Fruit fly (Drosophila melanogaster) whole organism, pupa: ENCODE data around the gene Chd1.

Experiments
- CG10348 ChIP-seq: fragments of 200-800 bp; sonication (Bioruptor generic); IDR thresholded peaks from 2 replicates; pipeline ENCODE4 v1.3.6; 2022; ENCODE audit warnings: missing biosample characterization, missing genetic modification characterization
- CG12605 ChIP-seq: fragments of 200-800 bp; sonication (Bioruptor generic); IDR thresholded peaks from 2 replicates; pipeline ENCODE4 v1.3.6; 2022; ENCODE audit warnings: missing biosample characterization, missing genetic modification characterization
- CG13204 ChIP-seq: fragments of 200-800 bp; sonication (Bioruptor generic); optimal IDR thresholded peaks from 2 replicates; lab custom pipeline; 2018; ENCODE audit warnings: missing biosample characterization, mild to moderate bottlenecking, missing genetic modification characterization, moderate library complexity
- CG14655 ChIP-seq: fragments of 200-800 bp; sonication (Bioruptor generic); optimal IDR thresholded peaks from 3 replicates; lab custom pipeline; 2017; ENCODE audit warnings: mild to moderate bottlenecking, missing biosample characterization, missing genetic modification reagents, missing genetic modification characterization
- CG15710 ChIP-seq: fragments of 200-800 bp; sonication (Bioruptor generic); optimal IDR thresholded peaks from 2 replicates; lab custom pipeline; 2018; ENCODE audit warnings: missing biosample characterization, mild to moderate bottlenecking, missing genetic modification characterization, moderate library complexity
- CG17806 ChIP-seq: fragments of 200-800 bp; sonication (Bioruptor generic); optimal IDR thresholded peaks from 2 replicates; lab custom pipeline; 2018; ENCODE audit warnings: missing biosample characterization, mild to moderate bottlenecking, missing genetic modification characterization, moderate library complexity
- CG32121 ChIP-seq: fragments of 200-800 bp; sonication (Bioruptor generic); IDR thresholded peaks from 2 replicates; pipeline ENCODE4 v1.3.6; 2022; ENCODE audit warnings: missing biosample characterization, missing genetic modification characterization
- CG34367 ChIP-seq: fragments of 200-800 bp; sonication (Bioruptor generic); optimal IDR thresholded peaks from 2 replicates; lab custom pipeline; 2018; ENCODE audit warnings: missing biosample characterization, mild to moderate bottlenecking, missing genetic modification characterization
- CG4496 ChIP-seq: fragments of 200-800 bp; sonication (Bioruptor generic); IDR thresholded peaks from 3 replicates; pipeline ENCODE4 v1.3.6; 2022; ENCODE audit warnings: missing biosample characterization, missing genetic modification characterization
- CG8159 ChIP-seq: fragments of 200-800 bp; sonication (Bioruptor generic); optimal IDR thresholded peaks from 3 replicates; lab custom pipeline; 2018; ENCODE audit warnings: missing biosample characterization, mild to moderate bottlenecking, missing genetic modification characterization, moderate library complexity
- CG8301 ChIP-seq: fragments of 200-800 bp; sonication (Bioruptor generic); optimal IDR thresholded peaks from 2 replicates; lab custom pipeline; 2018; ENCODE audit warnings: missing biosample characterization, mild to moderate bottlenecking, missing genetic modification characterization
- CG9948 ChIP-seq: fragments of 200-800 bp; sonication (Bioruptor generic); optimal IDR thresholded peaks from 2 replicates; lab custom pipeline; 2018; ENCODE audit warnings: missing biosample characterization, mild to moderate bottlenecking, missing genetic modification characterization, moderate library complexity
- D1 ChIP-seq: fragments of 200-800 bp; sonication (Bioruptor generic); optimal IDR thresholded peaks from 2 replicates; lab custom pipeline; 2018; ENCODE audit warnings: missing biosample characterization, mild to moderate bottlenecking, missing genetic modification characterization, moderate library complexity
- EcR ChIP-seq: fragments of 200-800 bp; sonication (Bioruptor generic); optimal IDR thresholded peaks from 3 replicates; lab custom pipeline; 2019; ENCODE audit warnings: missing biosample characterization, missing genetic modification characterization, mild to moderate bottlenecking, moderate library complexity, missing genetic modification reagents
- Ets98B ChIP-seq: fragments of 200-800 bp; sonication (Bioruptor generic); IDR thresholded peaks from 2 replicates; pipeline ENCODE4 v1.3.6; 2022; ENCODE audit warnings: missing biosample characterization, missing genetic modification characterization
- Pif1A ChIP-seq: fragments of 200-800 bp; sonication (Bioruptor generic); optimal IDR thresholded peaks from 3 replicates; lab custom pipeline; 2016; ENCODE audit warnings: missing biosample characterization, missing genetic modification characterization
- Pif1B ChIP-seq: fragments of 200-800 bp; sonication (Bioruptor generic); optimal IDR thresholded peaks from 3 replicates; lab custom pipeline; 2016; ENCODE audit warnings: missing biosample characterization, missing genetic modification characterization
- Snoo ChIP-seq: fragments of 200-800 bp; sonication (Bioruptor generic); optimal IDR thresholded peaks from 3 replicates; lab custom pipeline; 2017; ENCODE audit warnings: missing biosample characterization, mild to moderate bottlenecking, missing genetic modification characterization, inconsistent platforms
- fd96Ca ChIP-seq: fragments of 200-800 bp; sonication (Bioruptor generic); IDR thresholded peaks from 3 replicates; pipeline ENCODE4 v1.3.6; 2022; ENCODE audit warnings: missing biosample characterization, missing genetic modification characterization
- gl ChIP-seq: fragments of 200-800 bp; sonication (Bioruptor generic); optimal IDR thresholded peaks from 2 replicates; lab custom pipeline; 2018; ENCODE audit warnings: missing biosample characterization, mild to moderate bottlenecking, missing genetic modification characterization
- rn ChIP-seq: fragments of 200-800 bp; sonication (Bioruptor generic); IDR thresholded peaks from 2 replicates; pipeline ENCODE4 v1.3.6; 2022; ENCODE audit warnings: missing biosample characterization, missing genetic modification characterization

Chd1 gene

DNA sequence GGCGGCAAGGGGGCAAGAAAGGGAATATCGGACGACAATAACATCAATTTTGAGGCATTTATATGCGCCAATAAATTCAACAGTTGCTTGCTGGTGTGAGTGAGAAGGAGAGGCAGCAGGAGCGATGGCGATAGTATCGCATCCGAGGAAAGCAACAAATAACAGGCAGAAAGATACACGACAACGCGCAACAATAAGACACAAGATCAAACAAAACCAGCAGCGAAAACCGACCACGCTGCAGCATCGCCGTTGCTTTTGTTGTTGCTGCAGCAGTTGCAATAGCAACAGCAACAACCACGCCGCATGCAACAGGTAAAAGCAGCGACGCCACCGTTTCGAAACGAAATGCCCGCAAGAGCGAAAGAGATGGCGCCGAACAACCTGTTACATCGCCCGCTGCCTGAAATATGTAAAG lies 13.0 kb upstream of the Chd1 start:
- peak; percentile 50 for TF ChIP-seq CG13204 (GFP tag; lab: Kevin White, UChicago)
- TF ChIP-seq CG14655 = no peak
- TF ChIP-seq CG12605 (GFP tag; lab: Robert Waterston, UW) = peak; percentile 51; the same call in 1 of the 2 replicates
- TF ChIP-seq EcR (GFP tag; lab: Kevin White, UChicago) = no peak

DNA sequence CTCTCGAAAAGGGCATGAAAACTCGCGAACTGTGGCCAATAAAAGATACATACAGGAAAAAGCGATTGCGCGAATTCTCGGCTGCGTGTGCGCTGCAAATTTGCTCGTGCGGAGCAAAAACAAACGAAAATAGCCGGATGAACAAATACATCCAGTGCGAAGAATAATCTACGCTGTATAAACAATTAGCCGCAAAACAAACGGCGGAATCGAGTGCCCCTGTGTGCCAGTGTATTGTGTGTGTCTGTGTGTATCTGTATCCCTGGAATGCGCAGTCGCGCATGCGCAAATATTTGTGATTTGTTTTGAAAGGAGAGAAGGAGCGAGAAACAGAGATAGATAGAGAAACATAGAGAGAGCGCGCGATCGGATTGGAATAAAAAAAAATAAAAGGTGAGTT lies 12.1 kb upstream of the Chd1 start:
- TF ChIP-seq CG17806 (tag; lab: Kevin White, UChicago) (no peak), Ets98B (GFP tag; lab: Robert Waterston, UW) (no peak), CG4496 (GFP tag; lab: Robert Waterston, UW) (0 out of 3 replicates have a peak, but pooled peaks have one; percentile 30), EcR (GFP tag; lab: Kevin White, UChicago) (no peak), Pif1A (GFP tag; lab: Kevin White, UChicago) (no peak)

DNA sequence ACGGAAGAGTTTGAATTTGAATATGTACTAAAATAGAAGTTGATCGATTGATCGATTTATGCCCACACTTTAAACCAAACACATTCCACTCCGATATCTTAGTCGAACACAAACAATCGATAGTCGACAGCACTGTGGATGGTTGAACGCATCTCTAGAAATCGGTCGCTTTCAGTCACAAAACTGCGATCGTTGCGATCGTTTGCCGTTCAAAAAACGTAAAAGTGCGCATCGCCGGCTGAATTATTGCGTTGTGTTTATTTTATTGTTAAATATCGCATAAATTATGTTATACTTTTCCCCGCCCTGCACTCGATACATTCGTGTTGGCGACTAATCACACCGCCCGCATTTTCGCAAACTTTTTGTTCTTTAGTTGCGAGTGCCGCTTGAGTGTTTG lies 11.6 kb upstream of the Chd1 start, which contains the start of gene Ccdc85:
Gene Ccdc85 (plus strand): TSS at position 174 of the 400 bp plus-strand sequence.
- TF ChIP-seq CG17806 (tag; lab: Kevin White, UChicago) (no peak), CG12605 (GFP tag; lab: Robert Waterston, UW) (0 out of 2 replicates have a peak, but pooled peaks have one; percentile 11), CG13204 (GFP tag; lab: Kevin White, UChicago) (no peak), EcR (GFP tag; lab: Kevin White, UChicago) (peak; percentile 3), D1 (tag; lab: Kevin White, UChicago) (no peak), CG4496 (GFP tag; lab: Robert Waterston, UW) (no peak), CG8301 (tag; lab: Kevin White, UChicago) (no peak), Pif1A (GFP tag; lab: Kevin White, UChicago) (no peak), Ets98B (GFP tag; lab: Robert Waterston, UW) (no peak), CG32121 (no peak), CG14655 (no peak), CG9948 (tag; lab: Kevin White, UChicago) (no peak), Snoo (tag; lab: Kevin White, UChicago) (no peak)

DNA sequence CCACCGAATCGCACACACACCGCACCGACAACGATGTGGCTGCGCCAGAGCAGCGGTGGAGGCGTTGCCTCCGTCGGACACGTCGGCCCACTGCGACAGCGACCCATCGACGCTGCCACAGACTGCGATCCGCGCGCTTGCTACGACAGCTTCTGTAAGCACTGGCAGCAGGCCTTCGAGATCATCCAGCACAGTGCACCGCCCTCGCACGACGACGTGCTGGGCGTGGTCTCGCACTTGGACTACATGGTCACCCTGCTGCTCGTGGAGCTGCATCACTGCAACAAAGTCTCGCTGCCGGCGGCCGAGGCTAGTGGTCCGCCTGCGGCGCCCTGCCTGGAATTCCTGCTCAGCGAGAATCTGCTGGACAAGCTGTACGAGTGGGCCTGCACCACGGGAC lies 6.2 kb upstream of the Chd1 start:
- no peak for TF ChIP-seq CG14655
- no peak for TF ChIP-seq CG15710 (tag; lab: Kevin White, UChicago)
- peak; percentile 21; the same call in 1 of the 2 replicates for TF ChIP-seq CG32121
- 0 out of 3 replicates have a peak, but pooled peaks have one; percentile 22 for TF ChIP-seq fd96Ca (GFP tag; lab: Robert Waterston, UW)
- TF ChIP-seq CG13204 (GFP tag; lab: Kevin White, UChicago) = no peak

DNA sequence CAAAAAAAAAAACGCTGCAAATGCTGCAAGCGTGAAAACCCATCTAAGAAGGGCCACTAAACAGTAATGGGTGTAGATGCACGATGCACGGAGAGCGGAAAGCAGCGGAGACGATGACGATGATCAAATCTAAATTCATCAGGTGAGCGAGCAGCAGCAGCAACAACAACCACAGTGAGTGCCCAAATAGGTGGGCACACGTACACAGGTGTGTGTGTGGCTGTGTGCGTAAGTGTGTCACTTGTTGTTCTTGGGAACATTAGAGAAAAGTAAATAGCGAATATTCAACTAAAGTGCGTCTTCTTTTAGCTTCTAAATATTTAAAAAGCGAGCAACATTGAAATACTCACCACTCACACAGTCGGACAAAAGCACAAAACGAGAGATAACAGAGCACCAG lies 5.7 kb upstream of the Chd1 start:
- no peak for TF ChIP-seq gl (tag; lab: Kevin White, UChicago)
- no peak for TF ChIP-seq CG10348 (GFP tag; lab: Robert Waterston, UW)
- TF ChIP-seq CG13204 (GFP tag; lab: Kevin White, UChicago) = no peak
- no peak for TF ChIP-seq D1 (tag; lab: Kevin White, UChicago)
- TF ChIP-seq CG17806 (tag; lab: Kevin White, UChicago) = no peak
- no peak for TF ChIP-seq CG8301 (tag; lab: Kevin White, UChicago)
- no peak for TF ChIP-seq rn (GFP tag; lab: Robert Waterston, UW)
- TF ChIP-seq Pif1A (GFP tag; lab: Kevin White, UChicago) = no peak
- no peak for TF ChIP-seq EcR (GFP tag; lab: Kevin White, UChicago)
- no peak for TF ChIP-seq CG32121
- no peak for TF ChIP-seq fd96Ca (GFP tag; lab: Robert Waterston, UW)
- TF ChIP-seq CG4496 (GFP tag; lab: Robert Waterston, UW) = no peak
- TF ChIP-seq CG8159 (tag; lab: Kevin White, UChicago) = no peak
- no peak for TF ChIP-seq CG34367
- TF ChIP-seq CG12605 (GFP tag; lab: Robert Waterston, UW) = no peak
- no peak for TF ChIP-seq Ets98B (GFP tag; lab: Robert Waterston, UW)
- no peak for TF ChIP-seq CG14655
- no peak for TF ChIP-seq Pif1B (GFP tag; lab: Kevin White, UChicago)
- no peak for TF ChIP-seq CG9948 (tag; lab: Kevin White, UChicago)

DNA sequence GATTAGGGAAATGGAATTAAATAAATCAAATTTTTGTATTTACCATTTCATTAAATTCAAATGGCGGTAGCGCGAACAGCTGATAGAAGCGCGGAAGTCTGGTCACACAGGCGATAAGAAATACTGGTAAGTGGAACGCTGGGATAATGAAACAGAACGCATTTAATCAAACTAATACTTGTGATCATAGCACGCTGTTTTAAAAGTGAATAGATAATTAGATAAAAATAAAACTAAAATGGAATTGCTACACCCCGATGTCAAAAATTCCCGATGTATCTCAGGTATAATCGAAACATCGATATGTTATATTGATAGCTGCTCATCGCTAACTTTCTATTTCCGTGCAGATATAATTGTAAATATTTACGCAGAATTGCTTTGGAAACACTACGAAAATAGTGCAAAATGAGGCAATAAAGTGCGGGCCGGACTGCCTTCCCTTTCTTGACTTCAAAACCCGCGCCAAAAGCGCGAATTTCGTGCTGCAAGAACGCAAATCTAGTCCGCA lies 5.2 kb upstream of the Chd1 start, which contains the start of the genes okr and CG3558:
Gene okr (minus strand): TSS at position 96 of the 511 bp plus-strand sequence.
Gene CG3558 (plus strand): TSS at position 207 of the 511 bp plus-strand sequence.
- no peak for TF ChIP-seq D1 (tag; lab: Kevin White, UChicago)
- no peak for TF ChIP-seq fd96Ca (GFP tag; lab: Robert Waterston, UW)
- TF ChIP-seq CG9948 (tag; lab: Kevin White, UChicago) = no peak
- TF ChIP-seq CG10348 (GFP tag; lab: Robert Waterston, UW) = no peak
- no peak for TF ChIP-seq CG8159 (tag; lab: Kevin White, UChicago)
- TF ChIP-seq Snoo (tag; lab: Kevin White, UChicago) = no peak
- TF ChIP-seq EcR (GFP tag; lab: Kevin White, UChicago) = no peak
- TF ChIP-seq gl (tag; lab: Kevin White, UChicago) = no peak
- no peak for TF ChIP-seq CG15710 (tag; lab: Kevin White, UChicago)
- no peak for TF ChIP-seq CG32121
- no peak for TF ChIP-seq CG4496 (GFP tag; lab: Robert Waterston, UW)
- TF ChIP-seq Pif1A (GFP tag; lab: Kevin White, UChicago) = no peak
